Worm (Caenorhabditis elegans) whole organism, midembryonic: ENCODE results near the gene mltn-10.

Experiments
- T22C8.4 ChIP-seq: fragments of 200-800 bp; sonication (Bioruptor generic); IDR thresholded peaks from 2 replicates; pipeline ENCODE4 v1.3.6; 2022; ENCODE audit warnings: missing genetic modification characterization, missing compliant biosample characterization
- flt-1 ChIP-seq: fragments of 200-800 bp; sonication (Bioruptor generic); IDR thresholded peaks from 2 replicates; pipeline ENCODE4 v1.3.6; 2022; ENCODE audit warnings: missing genetic modification characterization, missing compliant biosample characterization

ce11 chrII:14573315-14573714, 49.5 kb upstream of the mltn-10 start, which contains the start of gene madf-5:
- TF ChIP-seq T22C8.4 (GFP tag; lab: Robert Waterston, UW) (no peak), flt-1 (GFP tag; lab: Robert Waterston, UW) (no peak)
